Worm (Caenorhabditis elegans): ENCODE data around the gene ulp-1.

The ulp-1 gene

DNA sequence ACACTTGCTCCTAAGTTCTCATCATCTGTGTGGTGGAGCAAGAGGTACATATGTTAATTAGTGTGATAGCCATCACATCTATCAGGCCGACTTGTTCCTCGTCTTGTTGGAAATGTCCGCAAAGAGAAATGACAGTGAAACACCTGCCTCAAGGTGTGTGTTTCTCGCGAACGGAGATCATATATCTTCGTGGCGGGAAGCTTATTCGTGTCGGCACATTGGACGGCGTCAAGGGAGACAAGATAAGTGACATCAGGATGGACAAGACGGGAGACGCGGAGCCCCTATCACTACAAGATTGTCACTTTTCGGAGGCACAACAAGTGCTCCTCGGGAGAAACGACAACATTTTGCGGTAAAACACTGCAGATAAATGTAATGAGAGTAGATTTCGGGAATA, 29.8 kb downstream of the ulp-1 start:
- peak; percentile 80 for TF ChIP-seq unc-62 (GFP tag; optimal IDR thresholded peaks at IDR 0.05)
- TF ChIP-seq ces-1 (GFP tag; optimal IDR thresholded peaks at IDR 0.05): no peak
- TF ChIP-seq unc-120 (tag; optimal IDR thresholded peaks at IDR 0.05; ENCODE audit: poor library complexity, severe bottlenecking): peak; percentile 20
- no peak for TF ChIP-seq sptf-1 (tag; optimal IDR thresholded peaks at IDR 0.05)
- TF ChIP-seq sem-2 (GFP tag; optimal IDR thresholded peaks at IDR 0.05): no peak
- no peak for TF ChIP-seq lin-32 (GFP tag; optimal IDR thresholded peaks at IDR 0.05)
- TF ChIP-seq nhr-2 (tag; optimal IDR thresholded peaks at IDR 0.05): no peak
- no peak for TF ChIP-seq elt-3 (tag; optimal IDR thresholded peaks at IDR 0.05)
- no peak for TF ChIP-seq ceh-39 (tag; optimal IDR thresholded peaks at IDR 0.05)
- no peak for TF ChIP-seq ham-2 (GFP tag; optimal IDR thresholded peaks at IDR 0.05)
- no peak for TF ChIP-seq zip-8 (tag; optimal IDR thresholded peaks at IDR 0.05)
- no peak for TF ChIP-seq ceh-83 (GFP tag; optimal IDR thresholded peaks at IDR 0.05)
- TF ChIP-seq hlh-1 (tag; optimal IDR thresholded peaks at IDR 0.05): peak; percentile 66
- no peak for TF ChIP-seq ceh-43 (GFP tag; optimal IDR thresholded peaks at IDR 0.05)

DNA sequence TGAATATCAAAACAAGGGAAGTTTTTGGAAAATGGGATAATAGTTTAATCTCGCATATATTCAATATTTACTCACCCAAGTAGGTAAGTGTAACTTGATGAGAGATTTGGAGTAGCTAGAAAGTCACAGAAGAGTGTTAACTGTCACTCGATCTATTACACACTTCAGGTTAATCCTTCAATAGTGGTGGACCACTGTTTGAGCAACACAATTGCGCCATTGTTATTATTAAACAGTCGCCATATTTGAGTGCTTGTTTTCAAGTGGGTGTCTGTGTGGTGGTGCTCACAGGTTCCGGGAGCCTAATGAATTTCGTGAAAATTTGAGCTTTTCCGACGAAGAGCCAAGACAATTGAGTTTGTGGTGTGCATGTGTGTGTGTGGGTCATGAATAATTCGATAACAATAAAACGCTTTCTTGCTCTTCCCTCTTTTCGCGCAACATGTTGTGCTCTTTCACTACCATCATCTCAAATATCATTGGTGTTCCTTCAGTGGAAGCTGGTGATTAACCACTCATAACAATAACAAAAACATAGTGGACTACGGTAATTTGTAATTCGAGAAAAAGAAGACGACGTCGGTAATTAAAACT, 30.6 kb downstream of the ulp-1 start:
- no peak for TF ChIP-seq sptf-1 (tag; optimal IDR thresholded peaks at IDR 0.05)
- peak; percentile 52 for TF ChIP-seq nhr-2 (tag; optimal IDR thresholded peaks at IDR 0.05)
- TF ChIP-seq ces-1 (GFP tag; optimal IDR thresholded peaks at IDR 0.05): peak; percentile 89

DNA sequence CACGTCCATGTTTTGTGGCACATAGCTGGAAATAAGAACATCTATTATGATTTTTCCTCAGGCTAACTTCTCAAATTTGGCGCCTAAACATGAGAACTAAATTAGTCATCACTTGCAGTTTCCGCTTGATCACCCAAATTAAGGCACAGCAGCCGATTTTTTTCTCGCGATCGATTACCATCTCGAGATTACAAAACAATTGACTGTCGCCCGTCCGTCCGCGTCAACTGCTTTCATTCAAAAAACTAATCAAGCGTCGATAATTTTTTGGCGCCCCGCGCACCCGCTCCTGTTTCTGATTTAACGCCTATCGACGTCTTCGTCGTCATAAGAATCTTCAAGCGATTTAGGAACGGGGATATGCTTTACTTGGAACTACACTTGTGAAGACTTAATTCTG, 31.9 kb downstream of the ulp-1 start:
- TF ChIP-seq drap-1 (GFP tag; optimal IDR thresholded peaks at IDR 0.05) (no peak), ceh-83 (GFP tag; optimal IDR thresholded peaks at IDR 0.05) (no peak), unc-39 (tag; optimal IDR thresholded peaks at IDR 0.05) (no peak), lin-32 (GFP tag; optimal IDR thresholded peaks at IDR 0.05) (no peak), M03D4.4 (tag; optimal IDR thresholded peaks at IDR 0.05) (no peak), sptf-1 (tag; optimal IDR thresholded peaks at IDR 0.05) (no peak), snpc-4 (tag; optimal IDR thresholded peaks at IDR 0.05) (no peak), elt-3 (tag; optimal IDR thresholded peaks at IDR 0.05) (no peak), unc-120 (tag; optimal IDR thresholded peaks at IDR 0.05; ENCODE audit: poor library complexity, severe bottlenecking) (no peak), hlh-1 (tag; optimal IDR thresholded peaks at IDR 0.05) (no peak), ceh-39 (tag; optimal IDR thresholded peaks at IDR 0.05) (no peak)

DNA sequence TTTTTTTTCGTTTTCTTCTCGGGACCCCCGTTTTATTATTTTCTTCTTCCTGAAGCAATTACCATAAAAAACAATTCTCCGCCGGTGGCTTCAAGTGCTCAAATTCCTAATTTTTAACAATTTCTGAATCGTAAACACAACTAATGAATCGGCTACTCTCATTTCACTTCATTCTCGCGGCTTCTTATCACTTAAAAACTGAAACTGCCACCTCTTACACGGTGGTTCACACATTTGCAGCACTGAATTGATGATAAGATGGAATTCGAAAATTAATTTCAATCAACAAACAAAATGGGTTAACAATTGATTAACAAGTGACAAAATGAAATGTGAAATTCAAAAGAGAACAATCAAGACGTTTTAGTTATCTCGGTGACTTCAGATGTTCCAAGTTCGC, 32.5 kb downstream of the ulp-1 start:
- TF ChIP-seq ham-2 (GFP tag; optimal IDR thresholded peaks at IDR 0.05) (no peak), lin-32 (GFP tag; optimal IDR thresholded peaks at IDR 0.05) (no peak), unc-62 (GFP tag; optimal IDR thresholded peaks at IDR 0.05) (no peak), nhr-28 (tag; optimal IDR thresholded peaks at IDR 0.05) (no peak), sem-2 (GFP tag; optimal IDR thresholded peaks at IDR 0.05) (no peak), sptf-1 (tag; optimal IDR thresholded peaks at IDR 0.05) (no peak), ces-1 (GFP tag; optimal IDR thresholded peaks at IDR 0.05) (no peak)

DNA sequence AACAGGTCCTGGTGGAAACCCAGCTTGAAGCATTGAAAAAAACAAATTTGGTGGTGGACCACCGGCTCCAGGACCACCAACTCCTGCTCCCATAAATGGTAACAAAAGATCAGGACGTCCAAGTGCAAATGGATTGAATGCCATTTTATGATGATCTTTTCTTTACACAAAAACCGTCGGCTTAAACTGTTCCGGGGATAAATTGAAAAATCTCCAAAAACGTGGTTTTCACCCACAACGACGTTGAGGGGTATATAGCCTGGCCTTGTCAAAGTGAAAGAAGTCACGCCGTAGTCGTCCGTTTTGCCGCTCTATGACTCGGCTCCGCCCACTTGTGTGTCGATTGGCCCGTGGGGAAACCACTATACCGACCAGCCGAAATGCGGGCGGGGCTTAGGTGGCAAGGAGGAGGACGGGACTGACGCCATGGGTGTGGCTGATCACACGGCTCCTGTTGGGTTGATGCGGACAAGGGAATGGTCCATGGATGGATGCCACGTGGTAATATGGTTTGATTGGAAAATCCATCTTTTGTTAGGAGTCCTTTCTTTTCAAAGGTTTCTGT, 33.5 kb downstream of the ulp-1 start, which contains the start of gene tbx-2:
Gene tbx-2, minus strand, starts transcription at position 264 of the 565 bp plus-strand sequence.
- TF ChIP-seq sem-2 (GFP tag; optimal IDR thresholded peaks at IDR 0.05) (no peak), ceh-39 (tag; optimal IDR thresholded peaks at IDR 0.05) (no peak), nhr-28 (tag; optimal IDR thresholded peaks at IDR 0.05) (no peak), lsy-2 (tag; optimal IDR thresholded peaks at IDR 0.05) (peak; percentile 55), tbx-8 (GFP tag; optimal IDR thresholded peaks at IDR 0.05) (no peak), unc-120 (tag; optimal IDR thresholded peaks at IDR 0.05; ENCODE audit: poor library complexity, severe bottlenecking) (peak; percentile 6)

DNA sequence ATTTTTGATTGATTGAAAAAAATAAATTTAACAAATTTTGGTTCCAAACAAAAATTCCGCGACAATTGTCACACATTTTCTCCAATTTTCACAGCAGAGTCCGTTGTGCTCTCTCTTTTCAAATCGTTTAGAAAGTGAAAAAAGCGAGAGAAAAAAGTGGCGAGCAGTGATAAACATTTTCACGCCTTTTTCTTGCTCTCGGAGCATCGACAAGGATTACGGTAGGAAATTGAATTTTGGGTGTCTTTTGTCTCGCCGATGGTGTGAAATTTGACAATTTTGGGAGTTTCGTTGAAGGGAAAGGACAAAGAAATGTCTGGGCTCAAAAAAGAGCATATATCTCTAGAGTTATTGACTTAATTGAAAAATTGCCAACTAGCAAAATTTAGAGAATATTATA, 35.1 kb downstream of the ulp-1 start:
- TF ChIP-seq drap-1 (GFP tag; optimal IDR thresholded peaks at IDR 0.05): no peak
- no peak for TF ChIP-seq ham-2 (GFP tag; optimal IDR thresholded peaks at IDR 0.05)
- TF ChIP-seq tbx-8 (GFP tag; optimal IDR thresholded peaks at IDR 0.05): no peak
- TF ChIP-seq ceh-43 (GFP tag; optimal IDR thresholded peaks at IDR 0.05): no peak
- TF ChIP-seq nhr-2 (tag; optimal IDR thresholded peaks at IDR 0.05): no peak
- no peak for TF ChIP-seq nhr-237 (tag; optimal IDR thresholded peaks at IDR 0.05)
- no peak for TF ChIP-seq mls-2 (tag; optimal IDR thresholded peaks at IDR 0.05)
- TF ChIP-seq blmp-1 (tag; optimal IDR thresholded peaks at IDR 0.05): no peak
- TF ChIP-seq M03D4.4 (tag; optimal IDR thresholded peaks at IDR 0.05): no peak
- TF ChIP-seq flh-1 (GFP tag; optimal IDR thresholded peaks at IDR 0.05): no peak
- no peak for TF ChIP-seq mab-5 (tag; optimal IDR thresholded peaks at IDR 0.05)
- no peak for TF ChIP-seq bed-3 (GFP tag; optimal IDR thresholded peaks at IDR 0.05)
- TF ChIP-seq ztf-11 (tag; optimal IDR thresholded peaks at IDR 0.05): no peak
- TF ChIP-seq sem-2 (GFP tag; optimal IDR thresholded peaks at IDR 0.05): no peak
- TF ChIP-seq mep-1 (tag; optimal IDR thresholded peaks at IDR 0.05): no peak

Measured in whole organism, mixed stage, embryonic.